Fruit fly (Drosophila melanogaster): ENCODE measurements around the gene Cht7.

Gene Cht7

DNA sequence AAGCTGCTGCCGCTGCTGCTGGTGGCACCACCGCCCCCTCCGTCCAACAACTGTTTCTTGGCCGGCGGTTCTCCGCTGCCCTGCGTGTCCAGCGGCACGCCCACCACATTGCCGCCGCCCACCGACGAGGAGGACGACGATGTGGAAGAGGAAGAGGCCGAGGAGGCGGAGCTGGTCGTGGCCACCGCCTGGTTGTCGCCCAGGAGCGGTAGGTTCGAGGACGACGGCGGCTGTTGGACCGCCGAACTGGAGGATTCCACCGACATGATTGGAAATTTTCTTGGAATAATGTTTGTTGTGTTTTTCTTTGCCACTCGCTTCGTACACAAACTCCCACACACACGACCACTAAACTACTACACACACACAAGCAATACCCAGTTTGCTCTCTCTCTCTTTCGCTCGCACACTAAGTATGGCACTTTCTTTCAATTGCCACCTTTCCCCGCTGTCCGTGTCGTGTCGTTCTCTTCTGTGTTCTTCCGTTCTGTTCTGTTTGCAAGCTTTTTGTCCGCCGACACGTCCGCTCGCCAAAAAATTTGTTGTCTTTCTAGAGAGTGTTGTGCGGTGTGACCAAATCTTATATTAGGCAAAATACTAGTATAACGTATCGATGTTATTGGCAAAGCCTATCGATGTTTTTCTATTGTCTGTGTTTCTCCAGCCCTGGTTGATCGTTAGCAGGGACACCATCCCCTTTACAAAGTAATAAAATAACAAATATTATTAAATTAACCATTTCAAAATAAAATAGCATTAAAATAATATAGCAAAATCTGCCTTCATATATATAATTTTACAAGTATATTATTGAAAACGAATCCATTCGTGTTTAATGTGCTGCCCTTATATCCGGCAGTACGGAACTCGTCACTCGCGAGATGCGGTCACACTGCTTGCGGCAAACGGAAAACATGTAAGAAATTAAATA lies 36.2 kb downstream of the Cht7 start, which contains the start of the genes CG32486 and PAN3 (continued):
- TF ChIP-seq bbx (GFP tag; IDR thresholded peaks at IDR 0.05; ENCODE audit: partially characterized antibody) (peak; percentile 84), Sry-δ (GFP tag; optimal IDR thresholded peaks at IDR 0.05) (peak; percentile 63), CG17829 (tag; optimal IDR thresholded peaks at IDR 0.05) (peak; percentile 71), Nf-YB (GFP tag; optimal IDR thresholded peaks at IDR 0.05) (peak; percentile 32), CG16863 (GFP tag; optimal IDR thresholded peaks at IDR 0.05) (no peak), bab2 (GFP tag; optimal IDR thresholded peaks at IDR 0.05) (no peak), wek (GFP tag; optimal IDR thresholded peaks at IDR 0.05) (peak; percentile 51), CG2202 (tag; optimal IDR thresholded peaks at IDR 0.05) (peak; percentile 31), B-H1 (GFP tag; IDR thresholded peaks at IDR 0.05) (peak; percentile 20; the same call in 1 of the 3 replicates), CG11504 (tag; optimal IDR thresholded peaks at IDR 0.05) (peak; percentile 61), CG6813 (GFP tag; optimal IDR thresholded peaks at IDR 0.05) (peak; percentile 62), nmo (GFP tag; optimal IDR thresholded peaks at IDR 0.05) (peak; percentile 83), CG11560 (tag; IDR thresholded peaks at IDR 0.05) (peak; percentile 22; the same call in 1 of the 3 replicates), h (optimal IDR thresholded peaks at IDR 0.05) (no peak), hbn (GFP tag; IDR thresholded peaks at IDR 0.05; ENCODE audit: partially characterized antibody) (peak; percentile 69), CG7745 (tag; optimal IDR thresholded peaks at IDR 0.05) (no peak), D19A (tag; optimal IDR thresholded peaks at IDR 0.05) (no peak), dati (GFP tag; IDR thresholded peaks at IDR 0.05) (no peak), gro (GFP tag; optimal IDR thresholded peaks at IDR 0.05) (peak; percentile 86), CG11696 (GFP tag; IDR thresholded peaks at IDR 0.05) (no peak), gfzf (GFP tag; optimal IDR thresholded peaks at IDR 0.05) (peak; percentile 90), CG1602 (GFP tag; optimal IDR thresholded peaks at IDR 0.05) (peak; percentile 28), CkIIα-i1 (GFP tag; IDR thresholded peaks at IDR 0.05) (no peak), luna (GFP tag; optimal IDR thresholded peaks at IDR 0.05) (peak; percentile 27), Bteb2 (GFP tag; optimal IDR thresholded peaks at IDR 0.05) (no peak), Ptx1 (GFP tag; IDR thresholded peaks at IDR 0.05) (no peak), CG8478 (optimal IDR thresholded peaks at IDR 0.05) (no peak), corto (GFP tag; optimal IDR thresholded peaks at IDR 0.05) (peak; percentile 2), CG4730 (GFP tag; IDR thresholded peaks at IDR 0.05) (no peak), CG13287 (GFP tag; IDR thresholded peaks at IDR 0.05; ENCODE audit: partially characterized antibody) (peak; percentile 87), Kr (GFP tag; optimal IDR thresholded peaks at IDR 0.05) (no peak), Mrtf (GFP tag; IDR thresholded peaks at IDR 0.05) (no peak), CG9437 (GFP tag; optimal IDR thresholded peaks at IDR 0.05) (no peak), CG18599 (GFP tag; optimal IDR thresholded peaks at IDR 0.05) (peak; percentile 53), rib (GFP tag; IDR thresholded peaks at IDR 0.05) (peak; percentile 73), CG6689 (GFP tag; IDR thresholded peaks at IDR 0.05) (peak; percentile 17; the same call in 1 of the 2 replicates), onecut (GFP tag; IDR thresholded peaks at IDR 0.05) (peak; percentile 67), CG1233 (GFP tag; optimal IDR thresholded peaks at IDR 0.05) (peak; percentile 6), her (GFP tag; optimal IDR thresholded peaks at IDR 0.05) (peak; percentile 70), CG18476 (GFP tag; optimal IDR thresholded peaks at IDR 0.05) (no peak), CG7372 (GFP tag; IDR thresholded peaks at IDR 0.05) (no peak), insv (GFP tag; optimal IDR thresholded peaks at IDR 0.05) (peak in 1 of 2 experiments; percentile 59), CG11093 (GFP tag; IDR thresholded peaks at IDR 0.05) (no peak), CG8359 (GFP tag; optimal IDR thresholded peaks at IDR 0.05; ENCODE audit: borderline replicate concordance) (no peak), CG2199 (GFP tag; IDR thresholded peaks at IDR 0.05) (0 out of 3 replicates have a peak, but pooled peaks have one; percentile 42), chm (GFP tag; IDR thresholded peaks at IDR 0.05) (peak; percentile 92), Taf1 (GFP tag; IDR thresholded peaks at IDR 0.05) (no peak), Hmr (GFP tag; optimal IDR thresholded peaks at IDR 0.05) (peak; percentile 82), Oli (tag; optimal IDR thresholded peaks at IDR 0.05) (peak; percentile 9)

All from whole organism, embryonic.